Worm (Caenorhabditis elegans): ENCODE results near the gene C08F1.10.
"Not testable (repeated sequence)": the region's sequence is repeated elsewhere in the genome, so short reads cannot be mapped to it uniquely, and the experiment has no call there.

Gene C08F1.10

ce11 chrII:1788087-1788486 is 2.0 kb upstream of the C08F1.10 start, which contains the start of the genes C08F1.6 and fbxb-13:
C08F1.6 (minus strand) TSS chrII:1788187.
fbxb-13 (plus strand) TSS chrII:1788277.
- TF ChIP-seq ceh-6 (GFP tag; optimal IDR thresholded peaks at IDR 0.05) (no peak), sox-2 (GFP tag; IDR thresholded peaks at IDR 0.05) (no peak), K02D7.2 (tag; optimal IDR thresholded peaks at IDR 0.05) (no peak), lim-6 (tag; optimal IDR thresholded peaks at IDR 0.05) (no peak), ceh-30 (tag; optimal IDR thresholded peaks at IDR 0.05) (no peak), pax-1 (tag; optimal IDR thresholded peaks at IDR 0.05) (no peak), Y22D7AL.16 (tag; optimal IDR thresholded peaks at IDR 0.05) (no peak), sdc-2 (tag; optimal IDR thresholded peaks at IDR 0.05) (no peak), pqm-1 (tag; optimal IDR thresholded peaks at IDR 0.05) (no peak), ceh-34 (tag; optimal IDR thresholded peaks at IDR 0.05) (no peak)

- no peak for TF ChIP-seq ama-1 (optimal IDR thresholded peaks at IDR 0.05)
- no peak for TF ChIP-seq ceh-14 (tag; optimal IDR thresholded peaks at IDR 0.05)
- TF ChIP-seq fkh-6 (tag; optimal IDR thresholded peaks at IDR 0.05): no peak
- no peak for TF ChIP-seq fkh-10 (GFP tag; optimal IDR thresholded peaks at IDR 0.05)
- no peak for TF ChIP-seq mec-3 (tag; optimal IDR thresholded peaks at IDR 0.05; ENCODE audit: borderline replicate concordance)
- TF ChIP-seq pqm-1 (tag; optimal IDR thresholded peaks at IDR 0.05): no peak
- TF ChIP-seq ceh-2 (tag; optimal IDR thresholded peaks at IDR 0.05): no peak
- TF ChIP-seq pat-9 (tag; optimal IDR thresholded peaks at IDR 0.05): no peak
Observed at ce11 chrII:1787208-1787607, 1.1 kb upstream of the C08F1.10 start.

- TF ChIP-seq pqm-1 (tag; optimal IDR thresholded peaks at IDR 0.05): no peak
Observed at ce11 chrII:1784799-1785198, 1.3 kb downstream of the C08F1.10 start, which contains the start of gene C08F1.11. C08F1.11 (minus strand) TSS chrII:1784899.

ce11 chrII:1782474-1782873 is 3.6 kb downstream of the C08F1.10 start, which contains the start of gene math-4:
math-4 (minus strand) TSS chrII:1782574.
- no peak for TF ChIP-seq pha-2 (tag; optimal IDR thresholded peaks at IDR 0.05)
- no peak for TF ChIP-seq lin-11 (tag; optimal IDR thresholded peaks at IDR 0.05)
- TF ChIP-seq ztf-16 (tag; optimal IDR thresholded peaks at IDR 0.05): no peak
- TF ChIP-seq ceh-9 (tag; optimal IDR thresholded peaks at IDR 0.05): no peak
- TF ChIP-seq ceh-2 (tag; optimal IDR thresholded peaks at IDR 0.05): no peak
- TF ChIP-seq dve-1 (tag; optimal IDR thresholded peaks at IDR 0.05): no peak
- TF ChIP-seq zip-5 (tag; optimal IDR thresholded peaks at IDR 0.05): no peak
- TF ChIP-seq hlh-8 (tag; optimal IDR thresholded peaks at IDR 0.05): no peak

- TF ChIP-seq rnt-1, F13H6.1, ceh-30 (tag; optimal IDR thresholded peaks at IDR 0.05): not testable (repeated sequence)
Observed at ce11 chrII:1775234-1775633, 10.9 kb downstream of the C08F1.10 start, which contains the start of gene F36H5.14. F36H5.14 (plus strand) TSS chrII:1775534.

- TF ChIP-seq fkh-10 (GFP tag; optimal IDR thresholded peaks at IDR 0.05) (no peak), hlh-6 (tag; optimal IDR thresholded peaks at IDR 0.05) (no peak)
Observed at ce11 chrII:1771785-1772184, 14.3 kb downstream of the C08F1.10 start, which contains the start of gene math-3. math-3 (plus strand) TSS chrII:1772085.

ce11 chrII:1771347-1771746 is 14.8 kb downstream of the C08F1.10 start, which contains the start of gene math-26:
math-26 (plus strand) TSS chrII:1771647.
- TF ChIP-seq gmeb-2, ets-4, lin-11 (tag; optimal IDR thresholded peaks at IDR 0.05): not testable (repeated sequence)

ce11 chrII:1766715-1767114 is 19.4 kb downstream of the C08F1.10 start:
- TF ChIP-seq sox-2 (GFP tag; IDR thresholded peaks at IDR 0.05) (no peak), ztf-16 (tag; optimal IDR thresholded peaks at IDR 0.05) (no peak), nfya-1 (tag; optimal IDR thresholded peaks at IDR 0.05) (no peak), hlh-8 (tag; optimal IDR thresholded peaks at IDR 0.05) (no peak), odd-2 (tag; optimal IDR thresholded peaks at IDR 0.05) (no peak), pha-4 (tag; optimal IDR thresholded peaks at IDR 0.05) (no peak), ahr-1 (tag; optimal IDR thresholded peaks at IDR 0.05) (no peak), eyg-1 (tag; optimal IDR thresholded peaks at IDR 0.05) (no peak), pha-2 (tag; optimal IDR thresholded peaks at IDR 0.05) (no peak), ceh-9 (tag; optimal IDR thresholded peaks at IDR 0.05) (no peak), K02D7.2 (tag; optimal IDR thresholded peaks at IDR 0.05) (no peak), unc-55 (GFP tag; optimal IDR thresholded peaks at IDR 0.05) (no peak), ets-4 (tag; optimal IDR thresholded peaks at IDR 0.05) (no peak)

Data from whole organism, late embryonic.